Worm (Caenorhabditis elegans) whole organism, L2 larva: Measurements from ENCODE around the gene srw-89.

Experiments used
- F13H6.1 ChIP-seq: sonication (generic microtip); optimal IDR thresholded peaks from 2 replicates; lab custom pipeline; 2016; ENCODE audit warnings: missing genetic modification characterization, missing compliant biosample characterization
- aly-2 ChIP-seq: fragments of 150-350 bp; optimal IDR thresholded peaks from 2 replicates; lab custom pipeline; 2014; ENCODE audit warnings: missing biosample characterization, missing genetic modification characterization
- dmd-4 ChIP-seq: sonication (generic microtip); optimal IDR thresholded peaks from 2 replicates; lab custom pipeline; 2017; ENCODE audit warnings: missing biosample characterization, missing genetic modification characterization
- elt-1 ChIP-seq: fragments of 150-350 bp; optimal IDR thresholded peaks from 2 replicates; lab custom pipeline; 2014; ENCODE audit warnings: missing biosample characterization, missing genetic modification characterization
- lsy-2 ChIP-seq, 2 experiments: fragments of 150-350 bp in 1 of 2; sonication (generic microtip) in 1 of 2; optimal IDR thresholded peaks; 2 replicates each; lab custom pipeline; 2014 to 2017; ENCODE audit warnings: missing biosample characterization in 2 of 2, missing genetic modification characterization in 2 of 2
- nhr-11 ChIP-seq: fragments of 150-350 bp; optimal IDR thresholded peaks from 2 replicates; lab custom pipeline; 2014; ENCODE audit warnings: missing biosample characterization, missing genetic modification characterization
- nhr-12 ChIP-seq: fragments of 150-350 bp; optimal IDR thresholded peaks from 2 replicates; lab custom pipeline; 2014; ENCODE audit warnings: missing biosample characterization, missing genetic modification characterization
- nhr-23 ChIP-seq: fragments of 150-350 bp; optimal IDR thresholded peaks from 2 replicates; lab custom pipeline; 2014; ENCODE audit warnings: missing biosample characterization, missing genetic modification reagents, missing genetic modification characterization
- nhr-25 ChIP-seq: fragments of 150-350 bp; sonication (generic microtip); optimal IDR thresholded peaks from 3 replicates; lab custom pipeline; 2014; ENCODE audit warnings: missing biosample characterization, missing genetic modification characterization
- skn-1 ChIP-seq: sonication (generic microtip); optimal IDR thresholded peaks from 2 replicates; lab custom pipeline; 2017; ENCODE audit warnings: missing biosample characterization, missing genetic modification characterization
- sma-3 ChIP-seq: sonication (generic microtip); optimal IDR thresholded peaks from 2 replicates; lab custom pipeline; 2016; ENCODE audit warnings: missing genetic modification reagents, missing genetic modification characterization, missing compliant biosample characterization
- snpc-4 ChIP-seq: fragments of 150-350 bp; optimal IDR thresholded peaks from 2 replicates; lab custom pipeline; 2014; ENCODE audit warnings: missing biosample characterization, missing genetic modification characterization
- unc-39 ChIP-seq: fragments of 150-350 bp; optimal IDR thresholded peaks from 2 replicates; lab custom pipeline; 2014; ENCODE audit warnings: missing biosample characterization, missing genetic modification characterization
- unc-62 ChIP-seq: fragments of 150-350 bp; optimal IDR thresholded peaks from 2 replicates; lab custom pipeline; 2014; ENCODE audit warnings: missing biosample characterization, missing genetic modification reagents, missing genetic modification characterization

ce11 chrV:4010170-4010569 is 6.7 kb upstream of the srw-89 start, which contains the start of gene srh-4:
- TF ChIP-seq nhr-25 (tag; lab: Kevin White, UChicago) (no peak), sma-3 (GFP tag; lab: Kevin White, UChicago) (no peak), elt-1 (tag; lab: Kevin White, UChicago) (no peak), aly-2 (tag; lab: Kevin White, UChicago) (no peak), snpc-4 (tag; lab: Kevin White, UChicago) (no peak), nhr-11 (tag; lab: Kevin White, UChicago) (no peak), unc-39 (tag; lab: Kevin White, UChicago) (no peak), nhr-23 (tag; lab: Kevin White, UChicago) (no peak), unc-62 (no peak), nhr-12 (tag; lab: Kevin White, UChicago) (no peak), dmd-4 (tag; lab: Kevin White, UChicago) (no peak), lsy-2 (tag; optimal IDR thresholded peaks at IDR 0.05; lab: Kevin White, UChicago) (no peak), skn-1 (tag; lab: Kevin White, UChicago) (no peak), F13H6.1 (no peak)
